Worm (Caenorhabditis elegans) whole organism, young adult: Measurements from ENCODE around the gene F55G1.6.

ENCODE experiments used
- B0261.1 ChIP-seq: sonication (generic microtip); optimal IDR thresholded peaks from 2 replicates; lab custom pipeline; 2016; ENCODE audit warnings: mild to moderate bottlenecking, missing genetic modification characterization, moderate library complexity, missing compliant biosample characterization
- B0336.3 ChIP-seq: fragments of 200-800 bp; sonication (Bioruptor generic); IDR thresholded peaks from 2 replicates; pipeline ENCODE4 v1.3.6; 2022; ENCODE audit warnings: missing genetic modification characterization, missing compliant biosample characterization
- D2030.7 ChIP-seq: fragments of 200-800 bp; sonication (Bioruptor generic); IDR thresholded peaks from 2 replicates; pipeline ENCODE4 v1.3.6; 2022; ENCODE audit warnings: missing genetic modification reagents, missing genetic modification characterization, missing compliant biosample characterization
- F33H1.4 ChIP-seq: fragments of 200-800 bp; sonication (Bioruptor generic); IDR thresholded peaks from 2 replicates; pipeline ENCODE4 v1.3.6; 2022; ENCODE audit warnings: missing genetic modification reagents, missing genetic modification characterization, missing compliant biosample characterization
- F37B4.10 ChIP-seq: fragments of 200-800 bp; sonication (Bioruptor generic); IDR thresholded peaks from 2 replicates; pipeline ENCODE4 v1.3.6; 2022; ENCODE audit warnings: missing genetic modification characterization, missing compliant biosample characterization
- Y53G8AR.9 ChIP-seq: fragments of 200-800 bp; sonication (Bioruptor generic); conservative IDR thresholded peaks from 2 replicates; pipeline ENCODE4 v1.3.6; 2022; ENCODE audit warnings: missing genetic modification reagents, missing genetic modification characterization, missing compliant biosample characterization
- Y95B8A.8 ChIP-seq: fragments of 200-800 bp; sonication (Bioruptor generic); IDR thresholded peaks from 2 replicates; pipeline ENCODE4 v1.3.6; 2022; ENCODE audit warnings: missing genetic modification reagents, missing genetic modification characterization, missing compliant biosample characterization
- ZK185.1 ChIP-seq: sonication (generic microtip); optimal IDR thresholded peaks from 2 replicates; lab custom pipeline; 2016; ENCODE audit warnings: mild to moderate bottlenecking, missing genetic modification characterization, missing compliant biosample characterization; ENCODE audit not compliant: poor library complexity, severe bottlenecking
- akir-1 ChIP-seq: fragments of 200-800 bp; sonication (Bioruptor generic); optimal IDR thresholded peaks from 2 replicates; lab custom pipeline; 2018; ENCODE audit warnings: mild to moderate bottlenecking, missing genetic modification characterization, moderate library complexity, missing compliant biosample characterization
- attf-5 ChIP-seq: fragments of 200-800 bp; sonication (Bioruptor generic); optimal IDR thresholded peaks from 2 replicates; lab custom pipeline; 2018; ENCODE audit warnings: mild to moderate bottlenecking, missing genetic modification characterization, missing compliant biosample characterization
- ceh-40 ChIP-seq: fragments of 200-800 bp; sonication (Bioruptor generic); IDR thresholded peaks from 2 replicates; pipeline ENCODE4 v1.3.6; 2022; ENCODE audit warnings: missing genetic modification characterization, missing compliant biosample characterization
- die-1 ChIP-seq: sonication (generic microtip); optimal IDR thresholded peaks from 2 replicates; lab custom pipeline; 2016; ENCODE audit warnings: missing genotype, mild to moderate bottlenecking, missing genetic modification characterization, missing compliant biosample characterization
- efl-1 ChIP-seq: fragments of 150-350 bp; optimal IDR thresholded peaks from 2 replicates; lab custom pipeline; 2014; ENCODE audit warnings: missing biosample characterization, missing genetic modification reagents, missing genetic modification characterization
- him-1 ChIP-seq: sonication (generic microtip); optimal IDR thresholded peaks from 2 replicates; lab custom pipeline; 2016; ENCODE audit warnings: missing genotype, missing genetic modification reagents, missing genetic modification characterization, missing compliant biosample characterization
- hmg-1.2 ChIP-seq: fragments of 200-800 bp; sonication (Bioruptor generic); IDR thresholded peaks from 2 replicates; pipeline ENCODE4 v1.3.6; 2022; ENCODE audit warnings: missing genetic modification reagents, missing genetic modification characterization, missing compliant biosample characterization
- hmg-20 ChIP-seq: fragments of 200-800 bp; sonication (Bioruptor generic); IDR thresholded peaks from 2 replicates; pipeline ENCODE4 v1.3.6; 2022; ENCODE audit warnings: missing genetic modification reagents, missing genetic modification characterization, missing compliant biosample characterization
- hrde-1 ChIP-seq: sonication (generic microtip); optimal IDR thresholded peaks from 2 replicates; lab custom pipeline; 2016; ENCODE audit warnings: missing genetic modification characterization, mild to moderate bottlenecking, missing compliant biosample characterization, moderate library complexity, missing genotype, missing genetic modification reagents, borderline replicate concordance
- lin-26 ChIP-seq: fragments of 200-800 bp; sonication (Bioruptor generic); IDR thresholded peaks from 2 replicates; pipeline ENCODE4 v1.3.6; 2022; ENCODE audit warnings: missing genetic modification reagents, missing genetic modification characterization, missing compliant biosample characterization
- lin-35 ChIP-seq, 3 experiments: fragments of 150-350 bp in 2 of 3; sonication (generic microtip) in 1 of 3; optimal IDR thresholded peaks; 2 replicates each; lab custom pipeline; 2014 to 2018; ENCODE audit warnings: missing biosample characterization in 3 of 3, missing genetic modification characterization in 3 of 3, missing genetic modification reagents in 3 of 3
- lin-54 ChIP-seq: fragments of 200-800 bp; sonication (Bioruptor generic); optimal IDR thresholded peaks from 2 replicates; lab custom pipeline; 2018; ENCODE audit warnings: mild to moderate bottlenecking, missing genetic modification characterization, missing compliant biosample characterization
- mcd-1 ChIP-seq: fragments of 200-800 bp; sonication (Bioruptor generic); IDR thresholded peaks from 2 replicates; pipeline ENCODE4 v1.3.6; 2022; ENCODE audit warnings: missing genetic modification reagents, missing genetic modification characterization, missing compliant biosample characterization
- mel-28 ChIP-seq: sonication (generic microtip); optimal IDR thresholded peaks from 2 replicates; lab custom pipeline; 2016; ENCODE audit warnings: borderline replicate concordance, mild to moderate bottlenecking, missing genetic modification characterization, missing compliant biosample characterization
- mes-4 ChIP-seq: sonication (generic microtip); optimal IDR thresholded peaks from 2 replicates; lab custom pipeline; 2016; ENCODE audit warnings: missing genotype, missing genetic modification characterization, missing compliant biosample characterization
- mxl-1 ChIP-seq: sonication (generic microtip); optimal IDR thresholded peaks from 2 replicates; lab custom pipeline; 2016; ENCODE audit warnings: missing genetic modification characterization, missing compliant biosample characterization
- nhr-80 ChIP-seq: sonication (generic microtip); optimal IDR thresholded peaks from 2 replicates; lab custom pipeline; 2016; ENCODE audit warnings: missing genetic modification characterization, missing compliant biosample characterization
- nhr-90 ChIP-seq: sonication (generic microtip); optimal IDR thresholded peaks from 2 replicates; lab custom pipeline; 2016; ENCODE audit warnings: missing genotype, mild to moderate bottlenecking, missing genetic modification characterization, missing compliant biosample characterization
- rcor-1 ChIP-seq: fragments of 200-800 bp; sonication (Bioruptor generic); IDR thresholded peaks from 2 replicates; pipeline ENCODE4 v1.3.6; 2022; ENCODE audit warnings: missing genetic modification reagents, missing genetic modification characterization, missing compliant biosample characterization
- rec-8 ChIP-seq, 2 experiments: sonication (generic microtip); optimal IDR thresholded peaks; 2 replicates each; lab custom pipeline; 2016; ENCODE audit warnings: mild to moderate bottlenecking in 2 of 2, missing genetic modification characterization in 2 of 2, missing genetic modification reagents in 2 of 2, missing genotype in 2 of 2, missing biosample characterization in 1 of 2, missing compliant biosample characterization in 1 of 2, moderate library complexity in 1 of 2
- rpc-1 ChIP-seq, 2 experiments: fragments of 150-350 bp in 1 of 2; sonication (generic microtip) in 1 of 2; optimal IDR thresholded peaks; 2 replicates each; lab custom pipeline; 2014 to 2018; ENCODE audit warnings: missing biosample characterization in 1 of 2, missing genetic modification characterization in 1 of 2, missing genetic modification reagents in 1 of 2, missing genotype in 1 of 2
- snpc-1.1 ChIP-seq: sonication (generic microtip); optimal IDR thresholded peaks from 2 replicates; lab custom pipeline; 2017; ENCODE audit warnings: missing genetic modification characterization, mild to moderate bottlenecking, missing compliant biosample characterization, antibody characterized with exemption, moderate library complexity, missing genotype, missing genetic modification reagents; ENCODE audit not compliant: insufficient read depth
- snpc-3.4 ChIP-seq: sonication (generic microtip); optimal IDR thresholded peaks from 2 replicates; lab custom pipeline; 2017; ENCODE audit warnings: missing genetic modification characterization, mild to moderate bottlenecking, missing compliant biosample characterization, antibody characterized with exemption, moderate library complexity, missing genotype, missing genetic modification reagents
- snpc-4 ChIP-seq, 5 experiments: fragments of 150-350 bp in 1 of 5; sonication (generic microtip) in 4 of 5; optimal IDR thresholded peaks; 2 replicates each; lab custom pipeline; 2014 to 2018; ENCODE audit warnings: missing genetic modification characterization in 5 of 5, missing biosample characterization in 3 of 5, antibody characterized with exemption in 2 of 5, mild to moderate bottlenecking in 2 of 5, missing compliant biosample characterization in 2 of 5, missing genotype in 2 of 5, moderate library complexity in 2 of 5, missing genetic modification reagents in 1 of 5
- tbp1 ChIP-seq: fragments of 200-800 bp; sonication (Bioruptor generic); optimal IDR thresholded peaks from 2 replicates; lab custom pipeline; 2018; ENCODE audit warnings: mild to moderate bottlenecking, missing genetic modification characterization, missing compliant biosample characterization
- tbx-9 ChIP-seq: sonication (generic microtip); optimal IDR thresholded peaks from 2 replicates; lab custom pipeline; 2016; ENCODE audit warnings: borderline replicate concordance, missing genetic modification characterization, inconsistent platforms, missing compliant biosample characterization
- zim-3 ChIP-seq: sonication (generic microtip); optimal IDR thresholded peaks from 2 replicates; lab custom pipeline; 2017; ENCODE audit warnings: mild to moderate bottlenecking, missing genetic modification characterization, moderate library complexity, missing compliant biosample characterization
- ztf-18 ChIP-seq: sonication (generic microtip); optimal IDR thresholded peaks from 2 replicates; lab custom pipeline; 2016; ENCODE audit warnings: missing genotype, mild to moderate bottlenecking, missing genetic modification characterization, missing compliant biosample characterization
- ztf-22 ChIP-seq: fragments of 200-800 bp; sonication (Bioruptor generic); optimal IDR thresholded peaks from 2 replicates; lab custom pipeline; 2018; ENCODE audit warnings: mild to moderate bottlenecking, missing genetic modification characterization, moderate library complexity, missing compliant biosample characterization
- ztf-26 ChIP-seq: sonication (generic microtip); optimal IDR thresholded peaks from 2 replicates; lab custom pipeline; 2017; ENCODE audit warnings: missing genetic modification characterization, missing compliant biosample characterization
- ztf-28 ChIP-seq: fragments of 200-800 bp; sonication (Bioruptor generic); IDR thresholded peaks from 2 replicates; pipeline ENCODE4 v1.3.6; 2022; ENCODE audit warnings: missing genetic modification reagents, missing genetic modification characterization, missing compliant biosample characterization

The F55G1.6 gene

ce11 chrIV:7497205-7497604 is 23.9 kb downstream of the F55G1.6 start:
- TF ChIP-seq nhr-80 = peak; percentile 86
- TF ChIP-seq lin-35 (GFP tag; optimal IDR thresholded peaks at IDR 0.05; lab: Kevin White, UChicago) = no peak
- TF ChIP-seq, all 124 proteins: peak for 1

DNA sequence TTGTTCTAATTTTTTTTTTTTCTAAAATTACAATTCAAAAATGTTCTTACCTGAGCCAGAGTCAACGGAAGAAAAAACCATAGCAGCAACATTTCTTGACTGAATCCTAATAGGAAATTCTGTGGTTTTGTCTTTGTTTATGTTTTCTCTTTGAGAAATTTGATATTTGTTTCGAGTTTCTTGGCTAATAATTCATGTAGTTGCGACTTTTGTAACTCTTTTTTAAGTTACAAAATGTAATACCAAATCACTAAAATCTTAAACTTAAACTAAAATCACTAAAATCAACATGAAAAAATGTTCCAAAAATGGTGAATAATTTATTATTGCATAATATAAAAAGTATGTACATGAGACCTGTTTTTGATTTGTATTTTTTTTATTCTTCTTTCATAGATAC is 24.4 kb downstream of the F55G1.6 start, which contains the start of gene egas-4:
TSS of gene egas-4 (minus strand) at position 101 of the 400 bp plus-strand sequence.
- no peak for TF ChIP-seq D2030.7 (GFP tag; lab: Robert Waterston, UW)
- no peak for TF ChIP-seq B0336.3 (GFP tag; lab: Robert Waterston, UW)
- no peak for TF ChIP-seq mel-28 (tag; lab: Kevin White, UChicago)
- TF ChIP-seq ztf-28 (GFP tag; lab: Robert Waterston, UW) = no peak
- no peak for TF ChIP-seq snpc-3.4
- TF ChIP-seq lin-54 (GFP tag; lab: Kevin White, UChicago) = no peak

- TF ChIP-seq lin-26 (GFP tag; lab: Robert Waterston, UW) = peak; percentile 91
- TF ChIP-seq rpc-1 (optimal IDR thresholded peaks at IDR 0.05; lab: Kevin White, UChicago) = peak; percentile 62
- peak; percentile 82 for TF ChIP-seq rpc-1 (tag; optimal IDR thresholded peaks at IDR 0.05; lab: Kevin White, UChicago)
- TF ChIP-seq ztf-22 (GFP tag; lab: Kevin White, UChicago) = no peak
- TF ChIP-seq ztf-18 (tag; lab: Kevin White, UChicago) = peak; percentile 17
- peak; percentile 47 for TF ChIP-seq nhr-90 (tag; lab: Kevin White, UChicago)
- TF ChIP-seq die-1 (tag; lab: Kevin White, UChicago) = peak; percentile 68
- peak; percentile 81 for TF ChIP-seq hmg-1.2 (GFP tag; lab: Robert Waterston, UW)
- no peak for TF ChIP-seq Y53G8AR.9
- peak; percentile 83 for TF ChIP-seq tbp1 (GFP tag; lab: Kevin White, UChicago)
- TF ChIP-seq mxl-1 (tag; lab: Kevin White, UChicago) = peak; percentile 14
- TF ChIP-seq Y95B8A.8 (GFP tag; lab: Robert Waterston, UW) = no peak
- TF ChIP-seq snpc-3.4 = peak; percentile 67
- TF ChIP-seq snpc-4 (GFP tag; optimal IDR thresholded peaks at IDR 0.05; lab: Kevin White, UChicago) = peak; percentile 73
- TF ChIP-seq snpc-4 (tag; optimal IDR thresholded peaks at IDR 0.05; lab: Kevin White, UChicago) = peak in 3 of 4 experiments; percentile 90 to 96 (median 93)
- no peak for TF ChIP-seq akir-1 (GFP tag; lab: Kevin White, UChicago)
- TF ChIP-seq mcd-1 = no peak
- TF ChIP-seq tbx-9 (tag; lab: Kevin White, UChicago) = no peak
- peak in 1 of 2 experiments; percentile 12 for TF ChIP-seq rec-8 (tag; optimal IDR thresholded peaks at IDR 0.05; lab: Kevin White, UChicago)
- peak; percentile 20 for TF ChIP-seq attf-5
- peak; percentile 46 for TF ChIP-seq him-1 (tag; lab: Kevin White, UChicago)
- TF ChIP-seq snpc-1.1 (tag; lab: Kevin White, UChicago) = peak; percentile 91
- peak; percentile 10 for TF ChIP-seq mes-4 (tag; lab: Kevin White, UChicago)
- TF ChIP-seq ceh-40 = no peak
- peak; percentile 51 for TF ChIP-seq B0261.1
- TF ChIP-seq ZK185.1 (tag; lab: Kevin White, UChicago) = peak; percentile 7
Observed at ce11 chrIV:7499302-7499701, 26.0 kb downstream of the F55G1.6 start.

ce11 chrIV:7500924-7501323 is 27.6 kb downstream of the F55G1.6 start:
- no peak for TF ChIP-seq hrde-1 (tag; lab: Kevin White, UChicago)
- TF ChIP-seq rcor-1 = no peak
- TF ChIP-seq zim-3 (tag; lab: Kevin White, UChicago) = no peak
- no peak for TF ChIP-seq efl-1
- no peak for TF ChIP-seq ztf-26 (tag; lab: Kevin White, UChicago)
- TF ChIP-seq D2030.7 (GFP tag; lab: Robert Waterston, UW) = no peak
- no peak for TF ChIP-seq F37B4.10 (GFP tag; lab: Robert Waterston, UW)
- no peak for TF ChIP-seq F33H1.4 (GFP tag; lab: Robert Waterston, UW)
- TF ChIP-seq hmg-20 (GFP tag; lab: Robert Waterston, UW) = no peak
- TF ChIP-seq, all 124 proteins: peak for 0
